Worm (Caenorhabditis elegans) whole organism, mixed stage, embryonic: ENCODE results near the gene F16B4.5.

ENCODE experiments used
- M03D4.4 ChIP-seq: sonication (generic microtip); optimal IDR thresholded peaks from 2 replicates; lab custom pipeline; 2017; ENCODE audit warnings: mild to moderate bottlenecking, missing genetic modification characterization, missing compliant biosample characterization
- bed-3 ChIP-seq: fragments of 200-800 bp; sonication (Bioruptor generic); optimal IDR thresholded peaks from 3 replicates; lab custom pipeline; 2018; ENCODE audit warnings: mild to moderate bottlenecking, missing genetic modification characterization, moderate library complexity, missing compliant biosample characterization
- blmp-1 ChIP-seq: fragments of 150-350 bp; optimal IDR thresholded peaks from 2 replicates; lab custom pipeline; 2014; ENCODE audit warnings: missing biosample characterization, missing genetic modification characterization
- ceh-39 ChIP-seq: fragments of 150-350 bp; optimal IDR thresholded peaks from 2 replicates; lab custom pipeline; 2014; ENCODE audit warnings: missing biosample characterization, missing genetic modification characterization
- ceh-43 ChIP-seq: fragments of 200-800 bp; sonication (Bioruptor generic); optimal IDR thresholded peaks from 2 replicates; lab custom pipeline; 2018; ENCODE audit warnings: mild to moderate bottlenecking, missing genetic modification characterization, moderate library complexity, missing compliant biosample characterization
- ceh-83 ChIP-seq: fragments of 200-800 bp; sonication (Bioruptor generic); optimal IDR thresholded peaks from 2 replicates; lab custom pipeline; 2018; ENCODE audit warnings: mild to moderate bottlenecking, missing genetic modification characterization, missing compliant biosample characterization
- ces-1 ChIP-seq: fragments of 150-350 bp; optimal IDR thresholded peaks from 2 replicates; lab custom pipeline; 2014; ENCODE audit warnings: missing biosample characterization, missing genetic modification reagents, missing genetic modification characterization
- cnd-1 ChIP-seq: fragments of 200-800 bp; sonication (Bioruptor generic); optimal IDR thresholded peaks from 2 replicates; lab custom pipeline; 2018; ENCODE audit warnings: mild to moderate bottlenecking, missing genetic modification characterization, missing compliant biosample characterization
- drap-1 ChIP-seq: fragments of 200-800 bp; sonication (Bioruptor generic); optimal IDR thresholded peaks from 3 replicates; lab custom pipeline; 2018; ENCODE audit warnings: mild to moderate bottlenecking, missing genetic modification characterization, missing compliant biosample characterization
- elt-1 ChIP-seq: sonication (generic microtip); optimal IDR thresholded peaks from 2 replicates; lab custom pipeline; 2017; ENCODE audit warnings: missing genetic modification characterization, mild to moderate bottlenecking, missing compliant biosample characterization, antibody characterized with exemption, moderate library complexity, borderline replicate concordance; ENCODE audit not compliant: insufficient read depth
- elt-3 ChIP-seq: fragments of 150-350 bp; optimal IDR thresholded peaks from 2 replicates; lab custom pipeline; 2014; ENCODE audit warnings: missing biosample characterization, missing genetic modification characterization
- ham-2 ChIP-seq: fragments of 200-800 bp; sonication (Bioruptor generic); optimal IDR thresholded peaks from 2 replicates; lab custom pipeline; 2018; ENCODE audit warnings: mild to moderate bottlenecking, missing genetic modification characterization, missing compliant biosample characterization
- hlh-1 ChIP-seq: fragments of 150-350 bp; optimal IDR thresholded peaks from 2 replicates; lab custom pipeline; 2014; ENCODE audit warnings: missing biosample characterization, missing genetic modification reagents, missing genetic modification characterization
- lin-13 ChIP-seq: fragments of 150-350 bp; optimal IDR thresholded peaks from 2 replicates; lab custom pipeline; 2014; ENCODE audit warnings: missing biosample characterization, missing genetic modification characterization
- lin-32 ChIP-seq: fragments of 200-800 bp; sonication (Bioruptor generic); optimal IDR thresholded peaks from 2 replicates; lab custom pipeline; 2018; ENCODE audit warnings: mild to moderate bottlenecking, missing genetic modification characterization, missing compliant biosample characterization
- lsy-2 ChIP-seq: fragments of 150-350 bp; optimal IDR thresholded peaks from 2 replicates; lab custom pipeline; 2014; ENCODE audit warnings: missing biosample characterization, missing genetic modification characterization
- mep-1 ChIP-seq: fragments of 150-350 bp; optimal IDR thresholded peaks from 2 replicates; lab custom pipeline; 2017; ENCODE audit warnings: missing biosample characterization, missing genetic modification reagents, missing genetic modification characterization, inconsistent platforms
- mls-2 ChIP-seq: sonication (generic microtip); optimal IDR thresholded peaks from 2 replicates; lab custom pipeline; 2016; ENCODE audit warnings: mild to moderate bottlenecking, missing genetic modification characterization, moderate library complexity, missing compliant biosample characterization
- nhr-12 ChIP-seq: fragments of 150-350 bp; optimal IDR thresholded peaks from 2 replicates; lab custom pipeline; 2014; ENCODE audit warnings: missing biosample characterization, missing genetic modification characterization
- nhr-2 ChIP-seq: fragments of 150-350 bp; optimal IDR thresholded peaks from 2 replicates; lab custom pipeline; 2014; ENCODE audit warnings: missing biosample characterization, missing genetic modification characterization
- nhr-237 ChIP-seq: fragments of 150-350 bp; optimal IDR thresholded peaks from 2 replicates; lab custom pipeline; 2014; ENCODE audit warnings: missing biosample characterization, missing genetic modification characterization
- nhr-28 ChIP-seq: fragments of 150-350 bp; optimal IDR thresholded peaks from 2 replicates; lab custom pipeline; 2014; ENCODE audit warnings: missing biosample characterization, missing genetic modification characterization
- nhr-76 ChIP-seq: sonication (generic microtip); optimal IDR thresholded peaks from 2 replicates; lab custom pipeline; 2017; ENCODE audit warnings: missing biosample characterization, missing genetic modification characterization
- pha-4 ChIP-seq: fragments of 150-350 bp; optimal IDR thresholded peaks from 2 replicates; lab custom pipeline; 2018; ENCODE audit warnings: missing biosample characterization, missing genetic modification reagents, missing genetic modification characterization
- sem-2 ChIP-seq: fragments of 200-800 bp; sonication (Bioruptor generic); optimal IDR thresholded peaks from 2 replicates; lab custom pipeline; 2018; ENCODE audit warnings: mild to moderate bottlenecking, missing genetic modification characterization, missing compliant biosample characterization
- snpc-4 ChIP-seq: fragments of 150-350 bp; optimal IDR thresholded peaks from 2 replicates; lab custom pipeline; 2014; ENCODE audit warnings: missing biosample characterization, missing genetic modification characterization
- sptf-1 ChIP-seq: sonication (generic microtip); optimal IDR thresholded peaks from 2 replicates; lab custom pipeline; 2017; ENCODE audit warnings: mild to moderate bottlenecking, missing genetic modification characterization, moderate library complexity, missing compliant biosample characterization
- tbx-8 ChIP-seq: fragments of 200-800 bp; sonication (Bioruptor generic); optimal IDR thresholded peaks from 2 replicates; lab custom pipeline; 2018; ENCODE audit warnings: mild to moderate bottlenecking, missing genetic modification characterization, moderate library complexity, missing compliant biosample characterization
- unc-120 ChIP-seq: sonication (generic microtip); optimal IDR thresholded peaks from 2 replicates; lab custom pipeline; 2017; ENCODE audit warnings: missing genetic modification characterization, missing compliant biosample characterization; ENCODE audit not compliant: poor library complexity, severe bottlenecking
- unc-39 ChIP-seq: fragments of 150-350 bp; optimal IDR thresholded peaks from 2 replicates; lab custom pipeline; 2014; ENCODE audit warnings: missing biosample characterization, missing genetic modification characterization
- unc-62 ChIP-seq: fragments of 150-350 bp; optimal IDR thresholded peaks from 2 replicates; lab custom pipeline; 2014; ENCODE audit warnings: missing biosample characterization, missing genetic modification reagents, missing genetic modification characterization
- zip-8 ChIP-seq: fragments of 150-350 bp; optimal IDR thresholded peaks from 2 replicates; lab custom pipeline; 2014; ENCODE audit warnings: missing biosample characterization, missing genetic modification characterization
- ztf-11 ChIP-seq: fragments of 150-350 bp; optimal IDR thresholded peaks from 2 replicates; lab custom pipeline; 2014; ENCODE audit warnings: missing biosample characterization, missing genetic modification characterization

F16B4.5 gene

ce11 chrV:1551143-1551542 lies 37.1 kb upstream of the F16B4.5 start:
- TF ChIP-seq zip-8 (tag; lab: Kevin White, UChicago): no peak
- TF ChIP-seq ceh-43 (GFP tag; lab: Kevin White, UChicago): no peak
- TF ChIP-seq drap-1 (GFP tag; lab: Kevin White, UChicago): no peak
- no peak for TF ChIP-seq nhr-12 (tag; lab: Kevin White, UChicago)
- TF ChIP-seq M03D4.4 (tag; lab: Kevin White, UChicago): no peak
- TF ChIP-seq unc-39: no peak
- no peak for TF ChIP-seq elt-1 (tag; lab: Kevin White, UChicago)
- no peak for TF ChIP-seq cnd-1
- TF ChIP-seq mls-2: no peak
- TF ChIP-seq bed-3 (GFP tag; lab: Kevin White, UChicago): no peak
- TF ChIP-seq ztf-11: no peak
- TF ChIP-seq unc-120 (tag; lab: Kevin White, UChicago): no peak
- no peak for TF ChIP-seq blmp-1 (tag; lab: Kevin White, UChicago)
- no peak for TF ChIP-seq ceh-39
- TF ChIP-seq, all 35 proteins: peak for 0

ce11 chrV:1553004-1553403 lies 35.2 kb upstream of the F16B4.5 start, which contains the start of gene srsx-8:
TSS of gene srsx-8 (minus strand) at chrV:1553104.
- TF ChIP-seq zip-8 (tag; lab: Kevin White, UChicago) (no peak), drap-1 (GFP tag; lab: Kevin White, UChicago) (no peak), unc-39 (no peak), lsy-2 (tag; lab: Kevin White, UChicago) (no peak), nhr-2 (tag; lab: Kevin White, UChicago) (no peak), sem-2 (no peak), unc-62 (GFP tag; lab: Kevin White, UChicago) (no peak), snpc-4 (tag; lab: Kevin White, UChicago) (no peak), nhr-28 (tag; lab: Kevin White, UChicago) (no peak), cnd-1 (no peak), ztf-11 (no peak)

DNA sequence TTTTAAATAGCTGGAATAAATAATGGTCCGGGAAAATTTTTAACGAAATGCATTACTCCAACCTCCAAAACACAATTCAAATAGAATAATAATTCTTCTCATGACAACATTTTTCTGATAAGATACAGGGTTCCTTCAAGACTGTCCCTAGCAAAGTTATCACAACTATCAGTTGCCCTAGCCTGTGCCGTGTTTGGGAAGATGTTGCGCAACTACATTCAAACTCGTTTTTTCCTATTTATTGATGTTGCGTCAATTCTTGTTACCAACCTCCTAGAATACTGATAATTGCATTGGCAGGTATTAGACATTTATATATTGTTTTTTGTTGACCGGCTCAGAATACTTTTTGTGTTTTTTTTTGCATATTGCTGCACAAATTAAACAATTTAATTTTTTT lies 33.2 kb upstream of the F16B4.5 start:
- TF ChIP-seq bed-3 (GFP tag; lab: Kevin White, UChicago) (no peak), zip-8 (tag; lab: Kevin White, UChicago) (peak; percentile 93)

ce11 chrV:1558113-1558512 lies 30.1 kb upstream of the F16B4.5 start:
- TF ChIP-seq elt-3 (tag; lab: Kevin White, UChicago) (no peak), ces-1 (no peak), lin-32 (GFP tag; lab: Kevin White, UChicago) (no peak), unc-62 (GFP tag; lab: Kevin White, UChicago) (no peak), nhr-28 (tag; lab: Kevin White, UChicago) (no peak), zip-8 (tag; lab: Kevin White, UChicago) (no peak), lin-13 (tag; lab: Kevin White, UChicago) (no peak), elt-1 (tag; lab: Kevin White, UChicago) (no peak), ceh-39 (no peak), snpc-4 (tag; lab: Kevin White, UChicago) (no peak), ceh-43 (GFP tag; lab: Kevin White, UChicago) (no peak), nhr-76 (tag; lab: Kevin White, UChicago) (no peak), lsy-2 (tag; lab: Kevin White, UChicago) (no peak), ztf-11 (no peak), nhr-12 (tag; lab: Kevin White, UChicago) (no peak), tbx-8 (no peak), mls-2 (no peak), pha-4 (no peak), mep-1 (tag; lab: Kevin White, UChicago) (no peak)

DNA sequence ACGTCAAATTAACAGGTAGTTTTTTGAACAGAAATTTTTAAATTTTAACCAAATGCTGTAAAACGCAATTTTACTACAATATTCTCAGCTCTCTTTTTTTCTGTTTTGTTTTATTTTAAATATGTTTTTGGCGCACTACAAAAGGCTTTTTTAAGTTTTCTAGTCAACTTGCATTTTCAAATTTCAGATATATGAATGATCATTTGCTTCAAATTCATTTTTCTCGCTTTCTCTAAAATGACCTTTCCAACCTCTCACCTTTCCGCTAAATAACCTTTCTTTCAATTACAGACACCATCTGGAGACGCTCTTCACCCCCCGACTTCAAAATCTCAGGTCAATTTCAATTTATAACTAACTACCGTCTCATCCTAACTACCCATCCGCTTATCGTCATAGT lies 21.5 kb upstream of the F16B4.5 start, which contains the start of gene cdc-25.2:
TSS of gene cdc-25.2 (plus strand) at position 301 of the 400 bp plus-strand sequence.
- TF ChIP-seq sem-2 (no peak), cnd-1 (no peak), nhr-237 (no peak), unc-62 (GFP tag; lab: Kevin White, UChicago) (no peak), zip-8 (tag; lab: Kevin White, UChicago) (no peak), ceh-83 (GFP tag; lab: Kevin White, UChicago) (no peak), lin-32 (GFP tag; lab: Kevin White, UChicago) (no peak), ceh-39 (no peak), lin-13 (tag; lab: Kevin White, UChicago) (no peak), hlh-1 (no peak), ham-2 (GFP tag; lab: Kevin White, UChicago) (no peak), ceh-43 (GFP tag; lab: Kevin White, UChicago) (no peak), lsy-2 (tag; lab: Kevin White, UChicago) (no peak), sptf-1 (tag; lab: Kevin White, UChicago) (no peak)
